Worm (Caenorhabditis elegans) whole organism, L3 larva: ENCODE measurements around the gene ZK1098.2.

Source experiments
- ZK546.5 ChIP-seq: sonication (generic microtip); optimal IDR thresholded peaks from 2 replicates; lab custom pipeline; 2017; ENCODE audit warnings: missing biosample characterization, missing genetic modification characterization
- ceh-82 ChIP-seq: fragments of 150-350 bp; optimal IDR thresholded peaks from 2 replicates; lab custom pipeline; 2014; ENCODE audit warnings: missing biosample characterization, missing genetic modification characterization
- egl-27 ChIP-seq: sonication (generic microtip); optimal IDR thresholded peaks from 4 replicates; lab custom pipeline; 2017; ENCODE audit warnings: missing biosample characterization, missing genetic modification reagents, missing genetic modification characterization
- skn-1 ChIP-seq: fragments of 150-350 bp; optimal IDR thresholded peaks from 2 replicates; lab custom pipeline; 2014; ENCODE audit warnings: missing biosample characterization, missing genetic modification characterization
- snpc-4 ChIP-seq: fragments of 150-350 bp; optimal IDR thresholded peaks from 2 replicates; lab custom pipeline; 2014; ENCODE audit warnings: missing biosample characterization, missing genetic modification characterization
- ztf-11 ChIP-seq: fragments of 150-350 bp; optimal IDR thresholded peaks from 2 replicates; lab custom pipeline; 2014; ENCODE audit warnings: missing biosample characterization, missing genetic modification characterization

- no peak for TF ChIP-seq ztf-11 (tag; lab: Kevin White, UChicago)
- no peak for TF ChIP-seq skn-1 (tag; lab: Kevin White, UChicago)
- no peak for TF ChIP-seq egl-27 (tag; lab: Kevin White, UChicago)
- TF ChIP-seq snpc-4: no peak
- TF ChIP-seq ZK546.5 (tag; lab: Kevin White, UChicago): no peak
- TF ChIP-seq ceh-82 (tag; lab: Kevin White, UChicago): no peak
Observed at ce11 chrIII:9490783-9491547, 38.0 kb upstream of the ZK1098.2 start, which contains the start of the genes dars-1 and ctr-9.
